Worm (Caenorhabditis elegans) whole organism, L4 larva: ENCODE data around the gene cyp-14A4.

Source experiments
- R02D3.7 ChIP-seq: fragments of 150-350 bp; sonication (generic microtip); optimal IDR thresholded peaks from 3 replicates; lab custom pipeline; 2014; ENCODE audit warnings: missing biosample characterization, missing genetic modification characterization
- aly-2 ChIP-seq: sonication (generic microtip); optimal IDR thresholded peaks from 2 replicates; lab custom pipeline; 2018; ENCODE audit warnings: missing biosample characterization, missing genetic modification characterization
- ceh-20 ChIP-seq: fragments of 200-800 bp; sonication (Bioruptor generic); IDR thresholded peaks from 2 replicates; pipeline ENCODE4 v1.3.6; 2022; ENCODE audit warnings: missing genetic modification reagents, missing genetic modification characterization, missing compliant biosample characterization
- ctbp-1 ChIP-seq: fragments of 200-800 bp; sonication (Bioruptor generic); IDR thresholded peaks from 2 replicates; pipeline ENCODE4 v1.3.6; 2022; ENCODE audit warnings: missing genetic modification reagents, missing genetic modification characterization, missing compliant biosample characterization
- daf-16 ChIP-seq, 3 experiments: sonication (generic microtip); optimal IDR thresholded peaks; 2 replicates each; lab custom pipeline; 2016 to 2017; ENCODE audit warnings: missing genetic modification characterization in 3 of 3, missing genetic modification reagents in 3 of 3, mild to moderate bottlenecking in 2 of 3, missing compliant biosample characterization in 2 of 3, missing biosample characterization in 1 of 3, moderate library complexity in 1 of 3
- daf-19 ChIP-seq: fragments of 200-800 bp; sonication (Bioruptor generic); conservative IDR thresholded peaks from 2 replicates; pipeline ENCODE4 v1.3.6; 2022; ENCODE audit warnings: missing genetic modification characterization, missing compliant biosample characterization
- dmd-6 ChIP-seq: fragments of 200-800 bp; sonication (Bioruptor generic); IDR thresholded peaks from 2 replicates; pipeline ENCODE4 v1.3.6; 2022; ENCODE audit warnings: missing genetic modification reagents, missing genetic modification characterization, missing compliant biosample characterization
- dmd-9 ChIP-seq: fragments of 200-800 bp; sonication (Bioruptor generic); IDR thresholded peaks from 2 replicates; pipeline ENCODE4 v1.3.6; 2022; ENCODE audit warnings: missing genetic modification reagents, missing genetic modification characterization, missing compliant biosample characterization
- dve-1 ChIP-seq: sonication (generic microtip); optimal IDR thresholded peaks from 2 replicates; lab custom pipeline; 2017; ENCODE audit warnings: antibody characterized with exemption, mild to moderate bottlenecking, missing genetic modification characterization, missing compliant biosample characterization; ENCODE audit not compliant: insufficient read depth
- fos-1 ChIP-seq: fragments of 150-350 bp; optimal IDR thresholded peaks from 2 replicates; lab custom pipeline; 2014; ENCODE audit warnings: missing biosample characterization, missing genetic modification characterization
- gei-8 ChIP-seq: fragments of 200-800 bp; sonication (Bioruptor generic); optimal IDR thresholded peaks from 2 replicates; lab custom pipeline; 2018; ENCODE audit warnings: mild to moderate bottlenecking, missing genetic modification characterization, missing compliant biosample characterization
- hif-1 ChIP-seq, 2 experiments: sonication (generic microtip); optimal IDR thresholded peaks; 2 replicates each; lab custom pipeline; 2016 to 2017; ENCODE audit warnings: missing compliant biosample characterization in 2 of 2, missing genetic modification characterization in 2 of 2, missing genetic modification reagents in 2 of 2, missing genotype in 2 of 2, mild to moderate bottlenecking in 1 of 2
- hlh-11 ChIP-seq: fragments of 200-800 bp; sonication (Bioruptor generic); optimal IDR thresholded peaks from 2 replicates; lab custom pipeline; 2018; ENCODE audit warnings: mild to moderate bottlenecking, missing genetic modification characterization, missing compliant biosample characterization
- hlh-30 ChIP-seq: sonication (generic microtip); optimal IDR thresholded peaks from 2 replicates; lab custom pipeline; 2017; ENCODE audit warnings: antibody characterized with exemption, mild to moderate bottlenecking, missing genetic modification characterization, missing compliant biosample characterization; ENCODE audit not compliant: insufficient read depth
- lir-3 ChIP-seq: sonication (generic microtip); optimal IDR thresholded peaks from 2 replicates; lab custom pipeline; 2016; ENCODE audit warnings: mild to moderate bottlenecking, missing genetic modification characterization, missing compliant biosample characterization
- lsy-2 ChIP-seq, 2 experiments: fragments of 150-350 bp in 1 of 2; sonication (generic microtip) in 1 of 2; optimal IDR thresholded peaks; 2 replicates each; lab custom pipeline; 2014 to 2017; ENCODE audit warnings: missing biosample characterization in 2 of 2, missing genetic modification characterization in 2 of 2
- mdl-1 ChIP-seq, 2 experiments: fragments of 150-350 bp in 1 of 2; sonication (generic microtip) in 1 of 2; optimal IDR thresholded peaks; 2 replicates each; lab custom pipeline; 2014 to 2017; ENCODE audit warnings: missing biosample characterization in 2 of 2, missing genetic modification characterization in 2 of 2
- mep-1 ChIP-seq: fragments of 150-350 bp; sonication (generic microtip); optimal IDR thresholded peaks from 3 replicates; lab custom pipeline; 2014; ENCODE audit warnings: missing biosample characterization, missing genetic modification characterization
- mes-2 ChIP-seq: sonication (generic microtip); optimal IDR thresholded peaks from 2 replicates; lab custom pipeline; 2016; ENCODE audit warnings: missing genotype, mild to moderate bottlenecking, missing genetic modification characterization, missing compliant biosample characterization; ENCODE audit not compliant: poor library complexity, severe bottlenecking
- mxl-3 ChIP-seq: fragments of 200-800 bp; sonication (Bioruptor generic); optimal IDR thresholded peaks from 2 replicates; lab custom pipeline; 2018; ENCODE audit warnings: mild to moderate bottlenecking, missing genetic modification characterization, missing compliant biosample characterization
- nhr-10 ChIP-seq: fragments of 150-350 bp; optimal IDR thresholded peaks from 2 replicates; lab custom pipeline; 2014; ENCODE audit warnings: missing biosample characterization, missing genetic modification characterization
- nhr-102 ChIP-seq: sonication (generic microtip); optimal IDR thresholded peaks from 2 replicates; lab custom pipeline; 2016; ENCODE audit warnings: mild to moderate bottlenecking, missing genetic modification characterization, moderate library complexity, missing compliant biosample characterization
- nhr-11 ChIP-seq: fragments of 150-350 bp; optimal IDR thresholded peaks from 2 replicates; lab custom pipeline; 2014; ENCODE audit warnings: missing biosample characterization, missing genetic modification characterization
- nhr-111 ChIP-seq: fragments of 200-800 bp; sonication (Bioruptor generic); optimal IDR thresholded peaks from 2 replicates; lab custom pipeline; 2018; ENCODE audit warnings: mild to moderate bottlenecking, missing genetic modification characterization, missing compliant biosample characterization
- nhr-25 ChIP-seq: sonication (generic microtip); optimal IDR thresholded peaks from 2 replicates; lab custom pipeline; 2017; ENCODE audit warnings: missing genetic modification characterization, mild to moderate bottlenecking, missing compliant biosample characterization, antibody characterized with exemption, moderate library complexity, borderline replicate concordance; ENCODE audit not compliant: insufficient read depth
- nhr-28 ChIP-seq: fragments of 150-350 bp; optimal IDR thresholded peaks from 2 replicates; lab custom pipeline; 2014; ENCODE audit warnings: missing biosample characterization, missing genetic modification characterization
- nhr-41 ChIP-seq: fragments of 200-800 bp; sonication (Bioruptor generic); IDR thresholded peaks from 2 replicates; pipeline ENCODE4 v1.3.6; 2022; ENCODE audit warnings: missing genetic modification reagents, missing genetic modification characterization, missing compliant biosample characterization
- nhr-42 ChIP-seq: fragments of 200-800 bp; sonication (Bioruptor generic); IDR thresholded peaks from 2 replicates; pipeline ENCODE4 v1.3.6; 2022; ENCODE audit warnings: missing genetic modification characterization, missing compliant biosample characterization
- nhr-77 ChIP-seq: fragments of 150-350 bp; optimal IDR thresholded peaks from 2 replicates; lab custom pipeline; 2014; ENCODE audit warnings: missing biosample characterization, missing genetic modification characterization
- php-3 ChIP-seq: fragments of 200-800 bp; sonication (Bioruptor generic); IDR thresholded peaks from 2 replicates; pipeline ENCODE4 v1.3.6; 2022; ENCODE audit warnings: missing genetic modification reagents, missing genetic modification characterization, missing compliant biosample characterization
- pqm-1 ChIP-seq: sonication (generic microtip); optimal IDR thresholded peaks from 2 replicates; lab custom pipeline; 2017; ENCODE audit warnings: missing biosample characterization, missing genetic modification characterization
- rbr-2 ChIP-seq: sonication (generic microtip); optimal IDR thresholded peaks from 2 replicates; lab custom pipeline; 2016; ENCODE audit warnings: missing genotype, missing genetic modification characterization, missing compliant biosample characterization
- saeg-2 ChIP-seq: fragments of 200-800 bp; sonication (Bioruptor generic); IDR thresholded peaks from 2 replicates; pipeline ENCODE4 v1.3.6; 2022; ENCODE audit warnings: missing genetic modification reagents, missing genetic modification characterization, missing compliant biosample characterization
- set-16 ChIP-seq: fragments of 200-800 bp; sonication (Bioruptor generic); IDR thresholded peaks from 2 replicates; pipeline ENCODE4 v1.3.6; 2022; ENCODE audit warnings: missing genetic modification reagents, missing genetic modification characterization, missing compliant biosample characterization
- snpc-1.2 ChIP-seq: fragments of 200-800 bp; sonication (Bioruptor generic); IDR thresholded peaks from 2 replicates; pipeline ENCODE4 v1.3.6; 2022; ENCODE audit warnings: missing genetic modification reagents, missing genetic modification characterization, missing compliant biosample characterization
- spr-3 ChIP-seq: fragments of 200-800 bp; sonication (Bioruptor generic); optimal IDR thresholded peaks from 2 replicates; lab custom pipeline; 2018; ENCODE audit warnings: mild to moderate bottlenecking, missing genetic modification characterization, missing compliant biosample characterization
- tra-1 ChIP-seq: fragments of 200-800 bp; sonication (Bioruptor generic); IDR thresholded peaks from 2 replicates; pipeline ENCODE4 v1.3.6; 2022; ENCODE audit warnings: missing genetic modification reagents, missing genetic modification characterization, missing compliant biosample characterization
- unc-39 ChIP-seq: sonication (generic microtip); optimal IDR thresholded peaks from 2 replicates; lab custom pipeline; 2017; ENCODE audit warnings: missing biosample characterization, missing genetic modification characterization
- unc-62 ChIP-seq, 3 experiments: fragments of 150-350 bp in 1 of 3; sonication (generic microtip); optimal IDR thresholded peaks in 2 of 3; peaks in 1 of 3; 1 replicate in 1 of 3; 2 replicates in 2 of 3; lab custom pipeline; 2014 to 2017; ENCODE audit warnings: missing biosample characterization in 3 of 3, missing genetic modification characterization in 3 of 3, missing genetic modification reagents in 3 of 3, missing genotype in 1 of 3
- vab-7 ChIP-seq: fragments of 200-800 bp; sonication (Bioruptor generic); IDR thresholded peaks from 2 replicates; pipeline ENCODE4 v1.3.6; 2022; ENCODE audit warnings: missing genetic modification reagents, missing genetic modification characterization, missing compliant biosample characterization
- ztf-11 ChIP-seq: fragments of 150-350 bp; optimal IDR thresholded peaks from 2 replicates; lab custom pipeline; 2014; ENCODE audit warnings: missing biosample characterization, missing genetic modification characterization

Gene cyp-14A4

ce11 chrX:13322886-13323285 lies 38.9 kb upstream of the cyp-14A4 start, which contains the start of gene F46G10.2:
Gene F46G10.2 (plus strand): TSS chrX:13322963.
- peak; percentile 26 for TF ChIP-seq nhr-28 (tag; lab: Kevin White, UChicago)
- TF ChIP-seq vab-7, result no peak
- peak; percentile 60 for TF ChIP-seq hlh-11
- TF ChIP-seq hlh-30 (tag; lab: Kevin White, UChicago), result peak; percentile 32
- TF ChIP-seq dmd-6 (GFP tag; lab: Robert Waterston, UW), result 0 out of 2 replicates have a peak, but pooled peaks have one; percentile 15
- no peak for TF ChIP-seq lir-3 (tag; lab: Kevin White, UChicago)
- no peak for TF ChIP-seq daf-19 (GFP tag; lab: Robert Waterston, UW)

ce11 chrX:13320575-13320974 lies 36.6 kb upstream of the cyp-14A4 start:
- peak; percentile 2 for TF ChIP-seq nhr-10 (tag; lab: Kevin White, UChicago)
- TF ChIP-seq mdl-1 (tag; optimal IDR thresholded peaks at IDR 0.05; lab: Kevin White, UChicago), result peak in 1 of 2 experiments; percentile 57
- peak in 1 of 2 experiments; percentile 39 for TF ChIP-seq lsy-2 (tag; optimal IDR thresholded peaks at IDR 0.05; lab: Kevin White, UChicago)
- TF ChIP-seq nhr-11 (tag; lab: Kevin White, UChicago), result peak; percentile 50
- peak; percentile 50 for TF ChIP-seq mep-1 (tag; lab: Kevin White, UChicago)
- TF ChIP-seq php-3 (GFP tag; lab: Robert Waterston, UW), result peak; percentile 46; the same call in 1 of the 2 replicates
- peak; percentile 50 for TF ChIP-seq nhr-25
- TF ChIP-seq hlh-11, result peak; percentile 79
- TF ChIP-seq pqm-1 (tag; lab: Kevin White, UChicago), result peak; percentile 0
- peak; percentile 37 for TF ChIP-seq dve-1 (tag; lab: Kevin White, UChicago)
- TF ChIP-seq unc-62 (GFP tag; optimal IDR thresholded peaks at IDR 0.05 in 1 of 2; lab: Kevin White, UChicago), result peak in 1 of 2 experiments; percentile 97
- no peak for TF ChIP-seq unc-62 (tag; optimal IDR thresholded peaks at IDR 0.05; lab: Kevin White, UChicago)
- peak; percentile 16 for TF ChIP-seq mxl-3 (GFP tag; lab: Kevin White, UChicago)
- TF ChIP-seq nhr-77 (tag; lab: Kevin White, UChicago), result peak; percentile 6
- peak; percentile 79 for TF ChIP-seq nhr-28 (tag; lab: Kevin White, UChicago)
- no peak for TF ChIP-seq nhr-111
- TF ChIP-seq dmd-6 (GFP tag; lab: Robert Waterston, UW), result peak; percentile 31; the same call in 1 of the 2 replicates
- TF ChIP-seq mes-2 (tag; lab: Kevin White, UChicago), result peak; percentile 33
- no peak for TF ChIP-seq nhr-42 (GFP tag; lab: Robert Waterston, UW)
- 0 out of 2 replicates have a peak, but pooled peaks have one; percentile 56 for TF ChIP-seq ceh-20
- peak; percentile 44 for TF ChIP-seq hlh-30 (tag; lab: Kevin White, UChicago)
- no peak for TF ChIP-seq hif-1 (tag; optimal IDR thresholded peaks at IDR 0.05; lab: Kevin White, UChicago)
- no peak for TF ChIP-seq nhr-102 (tag; lab: Kevin White, UChicago)
- TF ChIP-seq dmd-9 (GFP tag; lab: Robert Waterston, UW), result no peak
- no peak for TF ChIP-seq daf-16 (GFP tag; optimal IDR thresholded peaks at IDR 0.05; lab: Kevin White, UChicago)
- TF ChIP-seq daf-16 (tag; optimal IDR thresholded peaks at IDR 0.05; lab: Kevin White, UChicago), result peak; percentile 62
- TF ChIP-seq set-16, result no peak
- TF ChIP-seq, all 104 proteins: peak for 19

- TF ChIP-seq dve-1 (tag; lab: Kevin White, UChicago) (peak; percentile 66), spr-3 (no peak), mdl-1 (tag; optimal IDR thresholded peaks at IDR 0.05; lab: Kevin White, UChicago) (peak in 1 of 2 experiments; percentile 20), nhr-41 (no peak), saeg-2 (GFP tag; lab: Robert Waterston, UW) (no peak), dmd-6 (GFP tag; lab: Robert Waterston, UW) (no peak), hlh-30 (tag; lab: Kevin White, UChicago) (peak; percentile 72)
Measured at ce11 chrX:13318316-13318715, 34.3 kb upstream of the cyp-14A4 start.

ce11 chrX:13317532-13317931 lies 33.5 kb upstream of the cyp-14A4 start:
- TF ChIP-seq ctbp-1 (GFP tag; lab: Robert Waterston, UW) (no peak), fos-1 (tag; lab: Kevin White, UChicago) (no peak), rbr-2 (tag; lab: Kevin White, UChicago) (no peak), snpc-1.2 (GFP tag; lab: Robert Waterston, UW) (no peak), unc-39 (tag; lab: Kevin White, UChicago) (no peak), R02D3.7 (tag; lab: Kevin White, UChicago) (no peak), tra-1 (no peak), ztf-11 (tag; lab: Kevin White, UChicago) (no peak), aly-2 (tag; lab: Kevin White, UChicago) (no peak), mes-2 (tag; lab: Kevin White, UChicago) (no peak), nhr-11 (tag; lab: Kevin White, UChicago) (peak; percentile 33), mep-1 (tag; lab: Kevin White, UChicago) (no peak), gei-8 (no peak), daf-16 (GFP tag; optimal IDR thresholded peaks at IDR 0.05; lab: Kevin White, UChicago) (peak in 1 of 2 experiments; percentile 45), daf-16 (tag; optimal IDR thresholded peaks at IDR 0.05; lab: Kevin White, UChicago) (no peak)
